Fruit fly (Drosophila melanogaster) whole organism, embryonic: ENCODE data around the gene Fbxl4.
A peak's percentile ranks its signal among the peaks of the same experiment; 100 is the strongest.

Experiments used
- Ada2b ChIP-seq: fragments of 200-800 bp; sonication (Bioruptor generic); IDR thresholded peaks from 2 replicates; pipeline ENCODE4 v1.3.6; 2022; ENCODE audit warnings: missing biosample characterization, missing genetic modification characterization
- BEAF-32 ChIP-seq: fragments of 200-800 bp; sonication (Bioruptor generic); optimal IDR thresholded peaks from 3 replicates; lab custom pipeline; 2017; ENCODE audit warnings: missing biosample characterization, missing genetic modification characterization, mild to moderate bottlenecking, moderate library complexity, missing genetic modification reagents
- CG11247 ChIP-seq: fragments of 200-800 bp; sonication (Bioruptor generic); IDR thresholded peaks from 2 replicates; pipeline ENCODE4 v1.3.6; 2022; ENCODE audit warnings: missing biosample characterization, missing genetic modification characterization
- CG11723 ChIP-seq: fragments of 200-800 bp; sonication (Bioruptor generic); optimal IDR thresholded peaks from 2 replicates; lab custom pipeline; 2017; ENCODE audit warnings: missing biosample characterization, mild to moderate bottlenecking, missing genetic modification characterization
- CG12299 ChIP-seq: fragments of 200-800 bp; sonication (Bioruptor generic); optimal IDR thresholded peaks from 2 replicates; lab custom pipeline; 2018; ENCODE audit warnings: missing biosample characterization, mild to moderate bottlenecking, missing genetic modification characterization
- CG13287 ChIP-seq: fragments of 200-800 bp; sonication (Bioruptor generic); IDR thresholded peaks from 2 replicates; pipeline ENCODE4 v1.3.6; 2022; ENCODE audit warnings: missing biosample characterization, missing genetic modification characterization; ENCODE audit not compliant: partially characterized antibody
- CG15073 ChIP-seq: fragments of 200-800 bp; sonication (Bioruptor generic); optimal IDR thresholded peaks from 2 replicates; lab custom pipeline; 2016; ENCODE audit warnings: missing biosample characterization, missing genetic modification characterization
- CG15514 ChIP-seq: fragments of 200-800 bp; sonication (Bioruptor generic); optimal IDR thresholded peaks from 3 replicates; lab custom pipeline; 2017; ENCODE audit warnings: missing biosample characterization, missing genetic modification characterization, mild to moderate bottlenecking, moderate library complexity, missing genetic modification reagents
- CG15601 ChIP-seq: fragments of 200-800 bp; sonication (Bioruptor generic); optimal IDR thresholded peaks from 3 replicates; lab custom pipeline; 2019; ENCODE audit warnings: missing biosample characterization, mild to moderate bottlenecking, missing genetic modification characterization, moderate library complexity
- CG18011 ChIP-seq: fragments of 200-800 bp; sonication (Bioruptor generic); optimal IDR thresholded peaks from 2 replicates; lab custom pipeline; 2017; ENCODE audit warnings: missing biosample characterization, missing genetic modification characterization, mild to moderate bottlenecking, moderate library complexity, missing genotype
- CG18764 ChIP-seq: fragments of 200-800 bp; sonication (Bioruptor generic); optimal IDR thresholded peaks from 3 replicates; lab custom pipeline; 2016; ENCODE audit warnings: missing biosample characterization, missing genetic modification characterization
- CG4360 ChIP-seq: fragments of 200-800 bp; sonication (Bioruptor generic); IDR thresholded peaks from 2 replicates; pipeline ENCODE4 v1.3.6; 2022; ENCODE audit warnings: missing biosample characterization, missing genetic modification characterization
- CG6765 ChIP-seq: fragments of 200-800 bp; sonication (Bioruptor generic); optimal IDR thresholded peaks from 3 replicates; lab custom pipeline; 2017; ENCODE audit warnings: missing biosample characterization, mild to moderate bottlenecking, missing genetic modification characterization
- CG9437 ChIP-seq: fragments of 200-800 bp; sonication (Bioruptor generic); optimal IDR thresholded peaks from 2 replicates; lab custom pipeline; 2018; ENCODE audit warnings: missing biosample characterization, mild to moderate bottlenecking, missing genetic modification characterization
- Chrac-16 ChIP-seq: fragments of 200-800 bp; sonication (Bioruptor generic); optimal IDR thresholded peaks from 3 replicates; lab custom pipeline; 2016; ENCODE audit warnings: missing biosample characterization, missing genetic modification characterization
- CrebB ChIP-seq: fragments of 200-800 bp; sonication (Bioruptor generic); optimal IDR thresholded peaks from 3 replicates; lab custom pipeline; 2018; ENCODE audit warnings: missing biosample characterization, mild to moderate bottlenecking, missing genetic modification characterization
- Dll ChIP-seq: fragments of 200-800 bp; sonication (Bioruptor generic); IDR thresholded peaks from 4 replicates; pipeline ENCODE4 v1.3.6; 2022; ENCODE audit warnings: missing biosample characterization, missing genetic modification characterization; ENCODE audit not compliant: partially characterized antibody
- Jarid2 ChIP-seq: fragments of 200-800 bp; sonication (Bioruptor generic); optimal IDR thresholded peaks from 3 replicates; lab custom pipeline; 2017; ENCODE audit warnings: mild to moderate bottlenecking, missing biosample characterization, missing genetic modification reagents, missing genetic modification characterization
- MESR4 ChIP-seq: fragments of 200-800 bp; sonication (Bioruptor generic); optimal IDR thresholded peaks from 2 replicates; lab custom pipeline; 2018; ENCODE audit warnings: missing biosample characterization, mild to moderate bottlenecking, missing genetic modification characterization, moderate library complexity
- Mes4 ChIP-seq: fragments of 200-800 bp; sonication (Bioruptor generic); optimal IDR thresholded peaks from 2 replicates; lab custom pipeline; 2016; ENCODE audit warnings: missing biosample characterization, missing genetic modification characterization
- Myb ChIP-seq: fragments of 200-800 bp; sonication (Bioruptor generic); optimal IDR thresholded peaks from 2 replicates; lab custom pipeline; 2016; ENCODE audit warnings: missing biosample characterization, missing genetic modification characterization
- Pdp1 ChIP-seq, 2 experiments: fragments of 200-800 bp; sonication (Bioruptor generic); optimal IDR thresholded peaks; 3 replicates each; lab custom pipeline; 2016; ENCODE audit warnings: missing biosample characterization in 2 of 2, missing genetic modification characterization in 2 of 2, mild to moderate bottlenecking in 1 of 2, moderate library complexity in 1 of 2
- Sox100B ChIP-seq: fragments of 200-800 bp; sonication (Bioruptor generic); optimal IDR thresholded peaks from 3 replicates; lab custom pipeline; 2018; ENCODE audit warnings: missing biosample characterization, mild to moderate bottlenecking, missing genetic modification characterization
- ato ChIP-seq: fragments of 200-800 bp; sonication (Bioruptor generic); IDR thresholded peaks from 2 replicates; pipeline ENCODE4 v1.3.6; 2022; ENCODE audit warnings: missing biosample characterization, missing genetic modification characterization; ENCODE audit not compliant: partially characterized antibody
- caup ChIP-seq: fragments of 200-800 bp; sonication (Bioruptor generic); optimal IDR thresholded peaks from 3 replicates; lab custom pipeline; 2017; ENCODE audit warnings: missing biosample characterization, mild to moderate bottlenecking, missing genetic modification characterization, moderate library complexity; ENCODE audit not compliant: severe bottlenecking
- chif ChIP-seq, 2 experiments: fragments of 200-800 bp; sonication (Bioruptor generic); optimal IDR thresholded peaks; 3 replicates each; lab custom pipeline; 2016; ENCODE audit warnings: missing biosample characterization in 2 of 2, missing genetic modification characterization in 2 of 2
- croc ChIP-seq: fragments of 200-800 bp; sonication (Bioruptor generic); conservative IDR thresholded peaks from 3 replicates; pipeline ENCODE4 v1.3.6; 2022; ENCODE audit warnings: missing biosample characterization, missing genetic modification characterization
- dm ChIP-seq: fragments of 200-800 bp; sonication (Bioruptor generic); optimal IDR thresholded peaks from 3 replicates; lab custom pipeline; 2016; ENCODE audit warnings: missing biosample characterization, missing genetic modification characterization
- gce ChIP-seq: fragments of 200-800 bp; sonication (Bioruptor generic); IDR thresholded peaks from 3 replicates; pipeline ENCODE4 v1.3.6; 2022; ENCODE audit warnings: missing biosample characterization, missing genetic modification characterization
- gfzf ChIP-seq: fragments of 200-800 bp; sonication (Bioruptor generic); optimal IDR thresholded peaks from 2 replicates; lab custom pipeline; 2016; ENCODE audit warnings: missing biosample characterization, mild to moderate bottlenecking, missing genetic modification characterization, moderate library complexity
- insv ChIP-seq, 2 experiments: fragments of 200-800 bp; sonication (Bioruptor generic); optimal IDR thresholded peaks; 3 replicates each; lab custom pipeline; 2016 to 2018; ENCODE audit warnings: missing biosample characterization in 2 of 2, missing genetic modification characterization in 2 of 2
- kah ChIP-seq: fragments of 200-800 bp; sonication (Bioruptor generic); optimal IDR thresholded peaks from 2 replicates; lab custom pipeline; 2018; ENCODE audit warnings: missing biosample characterization, mild to moderate bottlenecking, missing genetic modification characterization
- luna ChIP-seq: fragments of 200-800 bp; sonication (Bioruptor generic); optimal IDR thresholded peaks from 2 replicates; lab custom pipeline; 2016; ENCODE audit warnings: missing biosample characterization, missing genetic modification characterization
- nom ChIP-seq: fragments of 200-800 bp; sonication (Bioruptor generic); optimal IDR thresholded peaks from 2 replicates; lab custom pipeline; 2017; ENCODE audit warnings: missing biosample characterization, missing genetic modification characterization, mild to moderate bottlenecking, moderate library complexity, missing genetic modification reagents
- p53 ChIP-seq: fragments of 200-800 bp; sonication (Bioruptor generic); optimal IDR thresholded peaks from 2 replicates; lab custom pipeline; 2016; ENCODE audit warnings: missing biosample characterization, missing genetic modification characterization
- sim ChIP-seq: fragments of 200-800 bp; sonication (Bioruptor generic); IDR thresholded peaks from 2 replicates; pipeline ENCODE4 v1.3.6; 2022; ENCODE audit warnings: missing biosample characterization, missing genetic modification characterization
- sqz ChIP-seq: fragments of 200-800 bp; sonication (Bioruptor generic); optimal IDR thresholded peaks from 3 replicates; lab custom pipeline; 2018; ENCODE audit warnings: missing biosample characterization, mild to moderate bottlenecking, missing genetic modification characterization
- stwl ChIP-seq: fragments of 200-800 bp; sonication (Bioruptor generic); optimal IDR thresholded peaks from 3 replicates; lab custom pipeline; 2018; ENCODE audit warnings: missing biosample characterization, mild to moderate bottlenecking, missing genetic modification characterization, moderate library complexity
- trem ChIP-seq: fragments of 200-800 bp; optimal IDR thresholded peaks from 3 replicates; lab custom pipeline; 2019; ENCODE audit warnings: missing biosample characterization, mild to moderate bottlenecking, missing genetic modification characterization, moderate library complexity
- unc-4 ChIP-seq: fragments of 200-800 bp; sonication (Bioruptor generic); IDR thresholded peaks from 2 replicates; pipeline ENCODE4 v1.3.6; 2022; ENCODE audit warnings: missing biosample characterization, missing genetic modification characterization; ENCODE audit not compliant: partially characterized antibody
- vvl ChIP-seq: fragments of 200-800 bp; sonication (Bioruptor generic); IDR thresholded peaks from 2 replicates; pipeline ENCODE4 v1.3.6; 2022; ENCODE audit warnings: missing biosample characterization, missing genetic modification characterization
- zfh1 ChIP-seq: fragments of 200-800 bp; sonication (Bioruptor generic); IDR thresholded peaks from 3 replicates; pipeline ENCODE4 v1.3.6; 2022; ENCODE audit warnings: missing biosample characterization, missing genetic modification characterization

Fbxl4 gene

DNA sequence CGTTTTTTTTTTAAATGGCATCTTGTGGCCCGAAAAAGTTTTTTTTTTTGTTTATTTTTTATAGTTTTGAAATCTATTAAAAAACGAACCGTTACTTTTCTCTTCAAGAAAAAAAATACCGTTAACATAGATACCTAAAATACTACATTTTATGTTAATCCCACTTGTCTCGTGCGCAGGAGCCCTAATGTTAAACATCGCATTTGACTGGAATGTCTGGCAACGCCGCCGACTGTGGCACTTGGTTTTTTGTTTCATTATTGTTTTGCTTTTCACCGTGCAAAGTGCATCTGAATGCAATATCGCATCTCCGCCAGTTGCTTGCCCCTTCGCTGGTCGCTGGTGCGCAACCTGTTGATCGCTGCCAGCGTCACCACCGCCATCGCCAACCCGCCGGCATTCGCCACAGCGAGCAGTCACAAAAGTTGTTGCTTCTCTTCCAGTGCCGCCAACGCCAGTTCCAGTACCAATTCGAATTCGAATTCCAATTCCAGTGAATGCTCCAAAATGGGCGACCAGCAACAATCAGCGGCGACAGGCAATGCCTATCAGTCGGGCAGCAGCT, 37.7 kb downstream of the Fbxl4 start, which contains the start of gene CG11590 (continued):
- TF ChIP-seq gce (GFP tag; lab: Robert Waterston, UW) (no peak), insv (GFP tag; optimal IDR thresholded peaks at IDR 0.05; lab: Kevin White, UChicago) (peak in 1 of 2 experiments; percentile 79), Myb (GFP tag; lab: Kevin White, UChicago) (peak; percentile 51), Dll (GFP tag; lab: Robert Waterston, UW) (peak; percentile 36; the same call in 1 of the 4 replicates), CG4360 (no peak), Ada2b (no peak), CG9437 (GFP tag; lab: Kevin White, UChicago) (no peak), sqz (GFP tag; lab: Kevin White, UChicago) (no peak), kah (GFP tag; lab: Kevin White, UChicago) (peak; percentile 6), CG15601 (tag; lab: Kevin White, UChicago) (no peak), luna (GFP tag; lab: Kevin White, UChicago) (no peak), vvl (GFP tag; lab: Robert Waterston, UW) (no peak), trem (tag; lab: Kevin White, UChicago) (no peak), sim (GFP tag; lab: Robert Waterston, UW) (no peak), CG11723 (GFP tag; lab: Kevin White, UChicago) (no peak), zfh1 (GFP tag; lab: Robert Waterston, UW) (no peak), Sox100B (no peak), BEAF-32 (GFP tag; lab: Kevin White, UChicago) (peak; percentile 26), CG13287 (no peak), p53 (GFP tag; lab: Kevin White, UChicago) (no peak), CG18764 (GFP tag; lab: Kevin White, UChicago) (peak; percentile 96), Jarid2 (no peak), stwl (peak; percentile 42), CG18011 (no peak), unc-4 (peak; percentile 28; the same call in 1 of the 2 replicates), Chrac-16 (GFP tag; lab: Kevin White, UChicago) (no peak), CG11247 (GFP tag; lab: Robert Waterston, UW) (no peak), MESR4 (peak; percentile 38), nom (GFP tag; lab: Kevin White, UChicago) (peak; percentile 29), ato (GFP tag; lab: Robert Waterston, UW) (0 out of 2 replicates have a peak, but pooled peaks have one; percentile 10), CG15514 (peak; percentile 94), chif (GFP tag; optimal IDR thresholded peaks at IDR 0.05; lab: Kevin White, UChicago) (no peak), CrebB (tag; lab: Kevin White, UChicago) (no peak), Pdp1 (GFP tag; optimal IDR thresholded peaks at IDR 0.05; lab: Kevin White, UChicago) (no peak), caup (GFP tag; lab: Kevin White, UChicago) (no peak), Mes4 (GFP tag; lab: Kevin White, UChicago) (no peak), dm (GFP tag; lab: Kevin White, UChicago) (no peak), CG6765 (no peak), CG15073 (GFP tag; lab: Kevin White, UChicago) (no peak)

- TF ChIP-seq gfzf (GFP tag; lab: Kevin White, UChicago) (peak; percentile 15), CG12299 (no peak), Myb (GFP tag; lab: Kevin White, UChicago) (peak; percentile 8), croc (no peak)
Measured at dm6 chrX:14193013-14193412, 44.7 kb downstream of the Fbxl4 start, which contains the start of gene yl. yl (plus strand) TSS chrX:14193214.
